Fruit fly (Drosophila melanogaster) whole organism, embryonic: Measurements from ENCODE around the gene sll.
A peak's percentile ranks its signal among the peaks of the same experiment; 100 is the strongest.

Experiments
- Atf3 ChIP-seq: fragments of 200-800 bp; sonication (Bioruptor generic); optimal IDR thresholded peaks from 3 replicates; lab custom pipeline; 2016; ENCODE audit warnings: missing biosample characterization, missing genetic modification characterization
- CG12104 ChIP-seq: fragments of 200-800 bp; sonication (Bioruptor generic); optimal IDR thresholded peaks from 3 replicates; lab custom pipeline; 2016; ENCODE audit warnings: missing biosample characterization, missing genetic modification characterization
- CG14014 ChIP-seq: fragments of 200-800 bp; sonication (Bioruptor generic); IDR thresholded peaks from 2 replicates; pipeline ENCODE4 v1.3.6; 2022; ENCODE audit warnings: missing biosample characterization, missing genetic modification characterization
- CG1832 ChIP-seq: fragments of 200-800 bp; sonication (Bioruptor generic); optimal IDR thresholded peaks from 2 replicates; lab custom pipeline; 2017; ENCODE audit warnings: missing biosample characterization, mild to moderate bottlenecking, missing genetic modification characterization, inconsistent platforms
- CG2116 ChIP-seq: fragments of 200-800 bp; sonication (Bioruptor generic); optimal IDR thresholded peaks from 3 replicates; lab custom pipeline; 2018; ENCODE audit warnings: missing biosample characterization, mild to moderate bottlenecking, missing genetic modification characterization
- CG2202 ChIP-seq: fragments of 200-800 bp; sonication (Bioruptor generic); optimal IDR thresholded peaks from 2 replicates; lab custom pipeline; 2018; ENCODE audit warnings: missing biosample characterization, mild to moderate bottlenecking, missing genetic modification characterization
- CG31388 ChIP-seq: fragments of 200-800 bp; sonication (Bioruptor generic); optimal IDR thresholded peaks from 2 replicates; lab custom pipeline; 2016; ENCODE audit warnings: missing biosample characterization, missing genetic modification characterization
- CG32772 ChIP-seq: fragments of 200-800 bp; sonication (Bioruptor generic); IDR thresholded peaks from 2 replicates; pipeline ENCODE4 v1.3.6; 2022; ENCODE audit warnings: missing biosample characterization, missing genetic modification characterization
- CG34224 ChIP-seq: fragments of 200-800 bp; sonication (Bioruptor generic); IDR thresholded peaks from 3 replicates; pipeline ENCODE4 v1.3.6; 2022; ENCODE audit warnings: missing biosample characterization, missing genetic modification characterization; ENCODE audit not compliant: partially characterized antibody
- CG34376 ChIP-seq: fragments of 200-800 bp; sonication (Bioruptor generic); optimal IDR thresholded peaks from 2 replicates; lab custom pipeline; 2018; ENCODE audit warnings: missing biosample characterization, mild to moderate bottlenecking, missing genetic modification characterization
- CG34422 ChIP-seq: fragments of 200-800 bp; sonication (Bioruptor generic); IDR thresholded peaks from 3 replicates; pipeline ENCODE4 v1.3.6; 2022; ENCODE audit warnings: missing biosample characterization, missing genetic modification characterization
- CG42726 ChIP-seq: fragments of 200-800 bp; sonication (Bioruptor generic); IDR thresholded peaks from 2 replicates; pipeline ENCODE4 v1.3.6; 2022; ENCODE audit warnings: missing biosample characterization, missing genetic modification characterization; ENCODE audit not compliant: partially characterized antibody
- CG4820 ChIP-seq: fragments of 200-800 bp; sonication (Bioruptor generic); optimal IDR thresholded peaks from 3 replicates; lab custom pipeline; 2016; ENCODE audit warnings: missing biosample characterization, missing genetic modification characterization
- CG6654 ChIP-seq: fragments of 200-800 bp; sonication (Bioruptor generic); optimal IDR thresholded peaks from 2 replicates; lab custom pipeline; 2017; ENCODE audit warnings: missing biosample characterization, mild to moderate bottlenecking, missing genetic modification characterization
- CG7271 ChIP-seq: fragments of 200-800 bp; sonication (Bioruptor generic); optimal IDR thresholded peaks from 2 replicates; lab custom pipeline; 2018; ENCODE audit warnings: missing biosample characterization, mild to moderate bottlenecking, missing genetic modification characterization, moderate library complexity
- CG7786 ChIP-seq: fragments of 200-800 bp; sonication (Bioruptor generic); optimal IDR thresholded peaks from 2 replicates; lab custom pipeline; 2016; ENCODE audit warnings: missing biosample characterization, missing genetic modification characterization
- CG8281 ChIP-seq: fragments of 200-800 bp; sonication (Bioruptor generic); optimal IDR thresholded peaks from 2 replicates; lab custom pipeline; 2018; ENCODE audit warnings: missing biosample characterization, mild to moderate bottlenecking, missing genetic modification characterization, moderate library complexity
- CG8359 ChIP-seq: fragments of 200-800 bp; sonication (Bioruptor generic); optimal IDR thresholded peaks from 2 replicates; lab custom pipeline; 2017; ENCODE audit warnings: missing biosample characterization, mild to moderate bottlenecking, missing genetic modification characterization, borderline replicate concordance
- CG8765 ChIP-seq: fragments of 200-800 bp; sonication (Bioruptor generic); IDR thresholded peaks from 2 replicates; pipeline ENCODE4 v1.3.6; 2022; ENCODE audit warnings: missing biosample characterization, missing genetic modification characterization
- D19A ChIP-seq: fragments of 200-800 bp; optimal IDR thresholded peaks from 3 replicates; lab custom pipeline; 2019; ENCODE audit warnings: missing biosample characterization, mild to moderate bottlenecking, missing genetic modification characterization, moderate library complexity
- Elba2 ChIP-seq: fragments of 200-800 bp; sonication (Bioruptor generic); optimal IDR thresholded peaks from 3 replicates; lab custom pipeline; 2016; ENCODE audit warnings: missing biosample characterization, missing genetic modification characterization
- Fer1 ChIP-seq: fragments of 200-800 bp; sonication (Bioruptor generic); optimal IDR thresholded peaks from 2 replicates; lab custom pipeline; 2017; ENCODE audit warnings: missing biosample characterization, mild to moderate bottlenecking, missing genetic modification characterization
- HmgZ ChIP-seq: fragments of 200-800 bp; sonication (Bioruptor generic); optimal IDR thresholded peaks from 2 replicates; lab custom pipeline; 2018; ENCODE audit warnings: missing biosample characterization, mild to moderate bottlenecking, missing genetic modification characterization
- Hmx ChIP-seq: fragments of 200-800 bp; sonication (Bioruptor generic); optimal IDR thresholded peaks from 2 replicates; lab custom pipeline; 2016; ENCODE audit warnings: missing biosample characterization, missing genetic modification characterization
- Kr ChIP-seq: fragments of 200-800 bp; sonication (Bioruptor generic); optimal IDR thresholded peaks from 2 replicates; lab custom pipeline; 2017; ENCODE audit warnings: missing biosample characterization, mild to moderate bottlenecking, missing genetic modification characterization
- Med ChIP-seq: fragments of 200-800 bp; sonication (Bioruptor generic); peaks from one replicate; lab custom pipeline; 2016; ENCODE audit warnings: missing biosample characterization, missing genetic modification characterization, mild to moderate bottlenecking, inconsistent platforms, moderate library complexity
- NK7.1 ChIP-seq: fragments of 200-800 bp; sonication (Bioruptor generic); optimal IDR thresholded peaks from 3 replicates; lab custom pipeline; 2016; ENCODE audit warnings: missing biosample characterization, missing genetic modification characterization
- YL-1 ChIP-seq: fragments of 200-800 bp; sonication (Bioruptor generic); optimal IDR thresholded peaks from 3 replicates; lab custom pipeline; 2017; ENCODE audit warnings: missing biosample characterization, mild to moderate bottlenecking, missing genetic modification characterization
- bab2 ChIP-seq: fragments of 200-800 bp; sonication (Bioruptor generic); optimal IDR thresholded peaks from 2 replicates; lab custom pipeline; 2016; ENCODE audit warnings: missing biosample characterization, missing genetic modification characterization
- bigmax ChIP-seq: fragments of 200-800 bp; sonication (Bioruptor generic); optimal IDR thresholded peaks from 2 replicates; lab custom pipeline; 2018; ENCODE audit warnings: missing biosample characterization, mild to moderate bottlenecking, missing genetic modification characterization
- cad ChIP-seq: fragments of >200 bp; optimal IDR thresholded peaks from 2 replicates; lab custom pipeline; 2017; ENCODE audit warnings: missing biosample characterization, missing genetic modification characterization
- cato ChIP-seq: fragments of 200-800 bp; sonication (Bioruptor generic); optimal IDR thresholded peaks from 2 replicates; lab custom pipeline; 2016; ENCODE audit warnings: missing biosample characterization, missing genetic modification characterization, borderline replicate concordance
- cwo ChIP-seq: fragments of 200-800 bp; sonication (Bioruptor generic); optimal IDR thresholded peaks from 3 replicates; lab custom pipeline; 2017; ENCODE audit warnings: missing biosample characterization, missing genetic modification characterization, mild to moderate bottlenecking, moderate library complexity, missing genetic modification reagents
- dan ChIP-seq: fragments of 200-800 bp; sonication (Bioruptor generic); IDR thresholded peaks from 2 replicates; pipeline ENCODE4 v1.3.6; 2022; ENCODE audit warnings: missing biosample characterization, missing genetic modification characterization
- dysf ChIP-seq: fragments of 200-800 bp; sonication (Bioruptor generic); IDR thresholded peaks from 3 replicates; pipeline ENCODE4 v1.3.6; 2022; ENCODE audit warnings: missing biosample characterization, missing genetic modification characterization
- fru ChIP-seq: fragments of >200 bp; optimal IDR thresholded peaks from 2 replicates; lab custom pipeline; 2017
- ind ChIP-seq: fragments of 200-800 bp; sonication (Bioruptor generic); optimal IDR thresholded peaks from 3 replicates; lab custom pipeline; 2016; ENCODE audit warnings: missing biosample characterization, missing genetic modification characterization
- jing ChIP-seq: fragments of 200-800 bp; sonication (Bioruptor generic); optimal IDR thresholded peaks from 2 replicates; lab custom pipeline; 2018; ENCODE audit warnings: missing biosample characterization, mild to moderate bottlenecking, missing genetic modification characterization
- lilli ChIP-seq: fragments of 200-800 bp; sonication (Bioruptor generic); optimal IDR thresholded peaks from 3 replicates; lab custom pipeline; 2016; ENCODE audit warnings: missing biosample characterization, missing genetic modification characterization
- mirr ChIP-seq: fragments of 200-800 bp; sonication (Bioruptor generic); optimal IDR thresholded peaks from 3 replicates; lab custom pipeline; 2018; ENCODE audit warnings: missing biosample characterization, mild to moderate bottlenecking, missing genetic modification characterization
- oc ChIP-seq: fragments of 200-800 bp; sonication (Bioruptor generic); optimal IDR thresholded peaks from 2 replicates; lab custom pipeline; 2018; ENCODE audit warnings: missing biosample characterization, mild to moderate bottlenecking, missing genetic modification characterization, moderate library complexity
- pfk ChIP-seq: fragments of 200-800 bp; sonication (Bioruptor generic); optimal IDR thresholded peaks from 2 replicates; lab custom pipeline; 2018; ENCODE audit warnings: missing biosample characterization, mild to moderate bottlenecking, missing genetic modification characterization, moderate library complexity
- pum ChIP-seq: fragments of 200-800 bp; sonication (Bioruptor generic); optimal IDR thresholded peaks from 2 replicates; lab custom pipeline; 2016; ENCODE audit warnings: missing biosample characterization, missing genetic modification characterization
- rib ChIP-seq: fragments of 200-800 bp; sonication (Bioruptor generic); IDR thresholded peaks from 2 replicates; pipeline ENCODE4 v1.3.6; 2022; ENCODE audit warnings: missing biosample characterization, missing genetic modification characterization
- sima ChIP-seq: fragments of 200-800 bp; sonication (Bioruptor generic); optimal IDR thresholded peaks from 2 replicates; lab custom pipeline; 2016; ENCODE audit warnings: missing biosample characterization, missing genetic modification characterization
- slou ChIP-seq: fragments of 200-800 bp; sonication (Bioruptor generic); optimal IDR thresholded peaks from 3 replicates; lab custom pipeline; 2016; ENCODE audit warnings: missing biosample characterization, missing genetic modification characterization
- sob ChIP-seq: fragments of 200-800 bp; sonication (Bioruptor generic); IDR thresholded peaks from 2 replicates; pipeline ENCODE4 v1.3.6; 2022; ENCODE audit warnings: missing biosample characterization, missing genetic modification characterization
- sqz ChIP-seq: fragments of 200-800 bp; sonication (Bioruptor generic); optimal IDR thresholded peaks from 3 replicates; lab custom pipeline; 2018; ENCODE audit warnings: missing biosample characterization, mild to moderate bottlenecking, missing genetic modification characterization
- sug ChIP-seq: fragments of 200-800 bp; optimal IDR thresholded peaks from 2 replicates; lab custom pipeline; 2019; ENCODE audit warnings: missing biosample characterization, mild to moderate bottlenecking, missing genetic modification characterization, moderate library complexity
- wek ChIP-seq: fragments of 200-800 bp; sonication (Bioruptor generic); optimal IDR thresholded peaks from 3 replicates; lab custom pipeline; 2018; ENCODE audit warnings: missing biosample characterization, mild to moderate bottlenecking, missing genetic modification characterization, moderate library complexity

sll gene

DNA sequence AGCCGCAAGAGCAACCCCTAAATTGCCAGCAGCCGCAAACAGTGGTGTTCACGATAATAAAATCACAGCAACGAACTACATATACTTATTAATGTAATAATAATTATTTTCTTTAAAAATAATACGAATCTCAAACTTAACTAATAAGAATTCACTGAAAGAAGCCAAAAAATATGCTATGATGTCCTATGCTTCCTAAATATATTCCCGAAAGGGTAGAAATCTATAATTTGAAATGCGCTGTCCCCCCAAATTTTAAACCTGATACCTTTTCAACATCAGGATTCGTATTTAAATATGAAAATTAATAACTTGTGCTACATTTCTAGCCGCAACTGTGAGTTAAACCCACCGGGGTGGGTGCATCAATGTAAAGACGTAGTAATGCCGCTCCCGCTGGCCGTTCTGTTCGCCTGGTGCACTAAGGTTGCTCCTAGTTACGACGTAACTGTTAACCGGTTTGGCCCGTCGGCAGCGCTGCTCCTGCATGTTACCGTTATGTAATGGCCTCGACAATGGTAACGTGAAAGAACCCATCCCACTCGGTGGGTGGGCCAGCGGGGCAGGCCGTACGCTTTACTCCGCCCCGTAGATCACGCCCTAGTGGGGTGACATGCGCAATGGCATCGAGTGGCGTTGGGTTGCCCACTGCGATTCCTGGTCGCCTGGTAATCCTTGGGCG is 1.6 kb upstream of the sll start (continued):
- peak; percentile 69 for TF ChIP-seq dysf
- TF ChIP-seq bab2 (GFP tag; lab: Kevin White, UChicago) = peak; percentile 20
- TF ChIP-seq jing (GFP tag; lab: Kevin White, UChicago) = peak; percentile 49
- TF ChIP-seq sug (tag; lab: Kevin White, UChicago) = peak; percentile 59
- peak; percentile 34; the same call in 1 of the 2 replicates for TF ChIP-seq sob (GFP tag; lab: Robert Waterston, UW)
- peak; percentile 82 for TF ChIP-seq sqz (GFP tag; lab: Kevin White, UChicago)
- TF ChIP-seq bigmax (GFP tag; lab: Kevin White, UChicago) = no peak
- peak; percentile 58 for TF ChIP-seq lilli (GFP tag; lab: Kevin White, UChicago)
- peak; percentile 69 for TF ChIP-seq YL-1 (GFP tag; lab: Kevin White, UChicago)
- peak; percentile 74 for TF ChIP-seq CG8765 (GFP tag; lab: Robert Waterston, UW)
- peak; percentile 78 for TF ChIP-seq Med (GFP tag; lab: Kevin White, UChicago)
- TF ChIP-seq CG2202 (tag; lab: Kevin White, UChicago) = peak; percentile 82
- peak; percentile 79 for TF ChIP-seq cwo (GFP tag; lab: Kevin White, UChicago)
- TF ChIP-seq CG1832 (GFP tag; lab: Kevin White, UChicago) = no peak
- TF ChIP-seq CG6654 (GFP tag; lab: Kevin White, UChicago) = peak; percentile 55
- no peak for TF ChIP-seq CG34422 (GFP tag; lab: Robert Waterston, UW)
- peak; percentile 62; the same call in 2 of the 3 replicates for TF ChIP-seq CG34224
- peak; percentile 20 for TF ChIP-seq cato (GFP tag; lab: Kevin White, UChicago)
- TF ChIP-seq CG7786 = peak; percentile 2
- no peak for TF ChIP-seq rib (GFP tag; lab: Robert Waterston, UW)
- no peak for TF ChIP-seq CG42726 (GFP tag; lab: Robert Waterston, UW)
- no peak for TF ChIP-seq NK7.1 (GFP tag; lab: Kevin White, UChicago)
- TF ChIP-seq Hmx (GFP tag; lab: Kevin White, UChicago) = no peak
- no peak for TF ChIP-seq mirr (GFP tag; lab: Kevin White, UChicago)
- TF ChIP-seq cad (GFP tag; lab: Kevin White, UChicago) = no peak
- TF ChIP-seq fru (lab: Kevin White, UChicago) = no peak
- peak; percentile 89 for TF ChIP-seq D19A
- peak; percentile 69 for TF ChIP-seq CG32772 (GFP tag; lab: Robert Waterston, UW)
- TF ChIP-seq pfk (GFP tag; lab: Kevin White, UChicago) = no peak
- no peak for TF ChIP-seq wek (GFP tag; lab: Kevin White, UChicago)
- TF ChIP-seq CG4820 (GFP tag; lab: Kevin White, UChicago) = peak; percentile 72
- TF ChIP-seq CG14014 (GFP tag; lab: Robert Waterston, UW) = peak; percentile 54
- TF ChIP-seq pum (GFP tag; lab: Kevin White, UChicago) = peak; percentile 26
- peak; percentile 56 for TF ChIP-seq CG31388 (GFP tag; lab: Kevin White, UChicago)
- TF ChIP-seq CG7271 = peak; percentile 69
- peak; percentile 90 for TF ChIP-seq Fer1
- peak; percentile 37 for TF ChIP-seq oc
- TF ChIP-seq dan = peak; percentile 53; the same call in 1 of the 2 replicates
- peak; percentile 61 for TF ChIP-seq CG2116 (GFP tag; lab: Kevin White, UChicago)
- TF ChIP-seq Kr (GFP tag; lab: Kevin White, UChicago) = peak; percentile 100
- peak; percentile 11 for TF ChIP-seq slou
- TF ChIP-seq sima (GFP tag; lab: Kevin White, UChicago) = no peak
- no peak for TF ChIP-seq Atf3
- TF ChIP-seq HmgZ (tag; lab: Kevin White, UChicago) = no peak
- peak; percentile 69 for TF ChIP-seq CG8281 (tag; lab: Kevin White, UChicago)
- TF ChIP-seq CG8359 (GFP tag; lab: Kevin White, UChicago) = peak; percentile 77
- peak; percentile 16 for TF ChIP-seq CG34376
- peak; percentile 64 for TF ChIP-seq ind (GFP tag; lab: Kevin White, UChicago)
- TF ChIP-seq Elba2 (GFP tag; lab: Kevin White, UChicago) = peak; percentile 41
- peak; percentile 74 for TF ChIP-seq CG12104 (GFP tag; lab: Kevin White, UChicago)
